Worm (Caenorhabditis elegans): Measurements from ENCODE around the gene srw-133.

DNA sequence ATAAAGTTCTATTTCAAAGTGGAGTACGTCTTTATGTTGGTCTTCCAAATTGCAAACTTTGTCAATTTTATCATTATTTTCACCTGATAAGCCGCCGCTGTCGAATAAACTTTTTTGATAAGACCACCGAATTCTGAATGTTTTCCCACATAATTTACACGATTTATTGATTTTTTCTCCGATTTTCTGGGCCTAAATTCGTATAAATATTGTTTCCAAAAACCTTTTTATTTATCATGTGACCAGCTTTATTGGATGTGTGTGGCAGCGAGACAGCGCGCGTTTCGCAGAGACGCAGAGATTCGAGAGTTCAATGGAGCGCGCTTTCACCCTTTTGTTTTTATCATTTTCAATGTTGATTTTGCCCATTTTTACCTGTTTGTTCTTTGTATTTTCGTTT, 28.5 kb upstream of the srw-133 start:
- TF ChIP-seq Y53F4B.3 (GFP tag; IDR thresholded peaks at IDR 0.05) (no peak), ztf-3 (GFP tag; optimal IDR thresholded peaks at IDR 0.05) (no peak), madf-8 (GFP tag; conservative IDR thresholded peaks at IDR 0.05) (no peak; the same call in 1 of the 2 replicates), lin-35 (GFP tag; optimal IDR thresholded peaks at IDR 0.05) (peak in 1 of 3 experiments; percentile 47), pbrm-1 (GFP tag; IDR thresholded peaks at IDR 0.05) (0 out of 2 replicates have a peak, but pooled peaks have one; percentile 31), ceh-27 (GFP tag; optimal IDR thresholded peaks at IDR 0.05) (peak; percentile 29), tbx-9 (tag; optimal IDR thresholded peaks at IDR 0.05; ENCODE audit: borderline replicate concordance) (no peak), lir-1 (GFP tag; conservative IDR thresholded peaks at IDR 0.05) (no peak), nhr-120 (GFP tag; IDR thresholded peaks at IDR 0.05) (no peak), ekl-4 (GFP tag; IDR thresholded peaks at IDR 0.05) (no peak), ztf-25 (GFP tag; IDR thresholded peaks at IDR 0.05) (no peak), B0261.1 (tag; optimal IDR thresholded peaks at IDR 0.05) (no peak)

All from whole organism, young adult.